Worm (Caenorhabditis elegans) whole organism, L4 larva: Measurements from ENCODE around the gene fbl-1.

Source experiments
- F10B5.3 ChIP-seq: sonication (generic microtip); optimal IDR thresholded peaks from 2 replicates; lab custom pipeline; 2016; ENCODE audit warnings: mild to moderate bottlenecking, missing genetic modification characterization, missing compliant biosample characterization
- R02D3.7 ChIP-seq: fragments of 150-350 bp; sonication (generic microtip); optimal IDR thresholded peaks from 3 replicates; lab custom pipeline; 2014; ENCODE audit warnings: missing biosample characterization, missing genetic modification characterization
- T20F7.1 ChIP-seq: fragments of 200-800 bp; sonication (Bioruptor generic); optimal IDR thresholded peaks from 2 replicates; lab custom pipeline; 2018; ENCODE audit warnings: mild to moderate bottlenecking, missing genetic modification characterization, missing compliant biosample characterization
- Y5F2A.4 ChIP-seq: fragments of 200-800 bp; sonication (Bioruptor generic); optimal IDR thresholded peaks from 2 replicates; lab custom pipeline; 2018; ENCODE audit warnings: mild to moderate bottlenecking, missing genetic modification characterization, missing compliant biosample characterization
- ZK546.5 ChIP-seq, 2 experiments: sonication (generic microtip); optimal IDR thresholded peaks; 2 replicates each; lab custom pipeline; 2017; ENCODE audit warnings: missing biosample characterization in 2 of 2, missing genetic modification characterization in 2 of 2
- aha-1 ChIP-seq: fragments of 150-350 bp; peaks from one replicate; lab custom pipeline; 2014; ENCODE audit warnings: missing biosample characterization, missing genetic modification characterization
- arid-1 ChIP-seq: fragments of 200-800 bp; sonication (Bioruptor generic); conservative IDR thresholded peaks from 2 replicates; pipeline ENCODE4 v1.3.6; 2022; ENCODE audit warnings: missing genetic modification reagents, missing genetic modification characterization, missing compliant biosample characterization
- cey-2 ChIP-seq: sonication (generic microtip); optimal IDR thresholded peaks from 3 replicates; lab custom pipeline; 2017; ENCODE audit warnings: missing genetic modification characterization, mild to moderate bottlenecking, missing compliant biosample characterization, antibody characterized with exemption, borderline replicate concordance; ENCODE audit not compliant: insufficient read depth
- daf-16 ChIP-seq, 3 experiments: sonication (generic microtip); optimal IDR thresholded peaks; 2 replicates each; lab custom pipeline; 2016 to 2017; ENCODE audit warnings: missing genetic modification characterization in 3 of 3, missing genetic modification reagents in 3 of 3, mild to moderate bottlenecking in 2 of 3, missing compliant biosample characterization in 2 of 3, missing biosample characterization in 1 of 3, moderate library complexity in 1 of 3
- daf-8 ChIP-seq: fragments of 200-800 bp; sonication (Bioruptor generic); IDR thresholded peaks from 2 replicates; pipeline ENCODE4 v1.3.6; 2022; ENCODE audit warnings: missing genetic modification characterization, missing compliant biosample characterization
- dmd-6 ChIP-seq: fragments of 200-800 bp; sonication (Bioruptor generic); IDR thresholded peaks from 2 replicates; pipeline ENCODE4 v1.3.6; 2022; ENCODE audit warnings: missing genetic modification reagents, missing genetic modification characterization, missing compliant biosample characterization
- dmd-8 ChIP-seq: fragments of 200-800 bp; sonication (Bioruptor generic); IDR thresholded peaks from 2 replicates; pipeline ENCODE4 v1.3.6; 2022; ENCODE audit warnings: missing genetic modification characterization, missing compliant biosample characterization
- dpl-1 ChIP-seq: fragments of 150-350 bp; optimal IDR thresholded peaks from 2 replicates; lab custom pipeline; 2014; ENCODE audit warnings: missing biosample characterization, missing genetic modification reagents, missing genetic modification characterization
- dve-1 ChIP-seq: sonication (generic microtip); optimal IDR thresholded peaks from 2 replicates; lab custom pipeline; 2017; ENCODE audit warnings: antibody characterized with exemption, mild to moderate bottlenecking, missing genetic modification characterization, missing compliant biosample characterization; ENCODE audit not compliant: insufficient read depth
- egl-27 ChIP-seq: sonication (generic microtip); optimal IDR thresholded peaks from 3 replicates; lab custom pipeline; 2017; ENCODE audit warnings: missing biosample characterization, missing genetic modification reagents, missing genetic modification characterization
- fkh-10 ChIP-seq: fragments of 150-350 bp; optimal IDR thresholded peaks from 2 replicates; lab custom pipeline; 2014; ENCODE audit warnings: missing biosample characterization, missing genetic modification reagents, missing genetic modification characterization
- fos-1 ChIP-seq: fragments of 150-350 bp; optimal IDR thresholded peaks from 2 replicates; lab custom pipeline; 2014; ENCODE audit warnings: missing biosample characterization, missing genetic modification characterization
- hlh-11 ChIP-seq: fragments of 200-800 bp; sonication (Bioruptor generic); optimal IDR thresholded peaks from 2 replicates; lab custom pipeline; 2018; ENCODE audit warnings: mild to moderate bottlenecking, missing genetic modification characterization, missing compliant biosample characterization
- hlh-30 ChIP-seq: sonication (generic microtip); optimal IDR thresholded peaks from 2 replicates; lab custom pipeline; 2017; ENCODE audit warnings: antibody characterized with exemption, mild to moderate bottlenecking, missing genetic modification characterization, missing compliant biosample characterization; ENCODE audit not compliant: insufficient read depth
- lin-29 ChIP-seq: fragments of 200-800 bp; sonication (Bioruptor generic); IDR thresholded peaks from 2 replicates; pipeline ENCODE4 v1.3.6; 2022; ENCODE audit warnings: missing genetic modification reagents, missing genetic modification characterization, missing compliant biosample characterization
- lsy-2 ChIP-seq, 2 experiments: fragments of 150-350 bp in 1 of 2; sonication (generic microtip) in 1 of 2; optimal IDR thresholded peaks; 2 replicates each; lab custom pipeline; 2014 to 2017; ENCODE audit warnings: missing biosample characterization in 2 of 2, missing genetic modification characterization in 2 of 2
- mdl-1 ChIP-seq, 2 experiments: fragments of 150-350 bp in 1 of 2; sonication (generic microtip) in 1 of 2; optimal IDR thresholded peaks; 2 replicates each; lab custom pipeline; 2014 to 2017; ENCODE audit warnings: missing biosample characterization in 2 of 2, missing genetic modification characterization in 2 of 2
- mes-2 ChIP-seq: sonication (generic microtip); optimal IDR thresholded peaks from 2 replicates; lab custom pipeline; 2016; ENCODE audit warnings: missing genotype, mild to moderate bottlenecking, missing genetic modification characterization, missing compliant biosample characterization; ENCODE audit not compliant: poor library complexity, severe bottlenecking
- mxl-2 ChIP-seq: fragments of 200-800 bp; sonication (Bioruptor generic); conservative IDR thresholded peaks from 2 replicates; pipeline ENCODE4 v1.3.6; 2022; ENCODE audit warnings: missing genetic modification reagents, missing genetic modification characterization, missing compliant biosample characterization
- nhr-111 ChIP-seq: fragments of 200-800 bp; sonication (Bioruptor generic); optimal IDR thresholded peaks from 2 replicates; lab custom pipeline; 2018; ENCODE audit warnings: mild to moderate bottlenecking, missing genetic modification characterization, missing compliant biosample characterization
- nhr-237 ChIP-seq: sonication (generic microtip); optimal IDR thresholded peaks from 2 replicates; lab custom pipeline; 2017; ENCODE audit warnings: missing biosample characterization, missing genetic modification characterization
- nhr-28 ChIP-seq: fragments of 150-350 bp; optimal IDR thresholded peaks from 2 replicates; lab custom pipeline; 2014; ENCODE audit warnings: missing biosample characterization, missing genetic modification characterization
- nhr-41 ChIP-seq: fragments of 200-800 bp; sonication (Bioruptor generic); IDR thresholded peaks from 2 replicates; pipeline ENCODE4 v1.3.6; 2022; ENCODE audit warnings: missing genetic modification reagents, missing genetic modification characterization, missing compliant biosample characterization
- php-3 ChIP-seq: fragments of 200-800 bp; sonication (Bioruptor generic); IDR thresholded peaks from 2 replicates; pipeline ENCODE4 v1.3.6; 2022; ENCODE audit warnings: missing genetic modification reagents, missing genetic modification characterization, missing compliant biosample characterization
- pqm-1 ChIP-seq: sonication (generic microtip); optimal IDR thresholded peaks from 2 replicates; lab custom pipeline; 2017; ENCODE audit warnings: missing biosample characterization, missing genetic modification characterization
- rbr-2 ChIP-seq: sonication (generic microtip); optimal IDR thresholded peaks from 2 replicates; lab custom pipeline; 2016; ENCODE audit warnings: missing genotype, missing genetic modification characterization, missing compliant biosample characterization
- saeg-2 ChIP-seq: fragments of 200-800 bp; sonication (Bioruptor generic); IDR thresholded peaks from 2 replicates; pipeline ENCODE4 v1.3.6; 2022; ENCODE audit warnings: missing genetic modification reagents, missing genetic modification characterization, missing compliant biosample characterization
- sdz-12 ChIP-seq: fragments of 200-800 bp; sonication (Bioruptor generic); optimal IDR thresholded peaks from 2 replicates; lab custom pipeline; 2018; ENCODE audit warnings: mild to moderate bottlenecking, missing genetic modification characterization, missing compliant biosample characterization
- set-16 ChIP-seq: fragments of 200-800 bp; sonication (Bioruptor generic); IDR thresholded peaks from 2 replicates; pipeline ENCODE4 v1.3.6; 2022; ENCODE audit warnings: missing genetic modification reagents, missing genetic modification characterization, missing compliant biosample characterization
- spr-1 ChIP-seq: sonication (generic microtip); optimal IDR thresholded peaks from 2 replicates; lab custom pipeline; 2016; ENCODE audit warnings: mild to moderate bottlenecking, missing genetic modification characterization, missing compliant biosample characterization
- tag-97 ChIP-seq: fragments of 200-800 bp; sonication (Bioruptor generic); IDR thresholded peaks from 2 replicates; pipeline ENCODE4 v1.3.6; 2022; ENCODE audit warnings: missing genetic modification characterization, missing compliant biosample characterization
- tra-1 ChIP-seq: fragments of 200-800 bp; sonication (Bioruptor generic); IDR thresholded peaks from 2 replicates; pipeline ENCODE4 v1.3.6; 2022; ENCODE audit warnings: missing genetic modification reagents, missing genetic modification characterization, missing compliant biosample characterization
- unc-62 ChIP-seq, 3 experiments: fragments of 150-350 bp in 1 of 3; sonication (generic microtip); optimal IDR thresholded peaks in 2 of 3; peaks in 1 of 3; 1 replicate in 1 of 3; 2 replicates in 2 of 3; lab custom pipeline; 2014 to 2017; ENCODE audit warnings: missing biosample characterization in 3 of 3, missing genetic modification characterization in 3 of 3, missing genetic modification reagents in 3 of 3, missing genotype in 1 of 3
- zag-1 ChIP-seq: fragments of 150-350 bp; optimal IDR thresholded peaks from 2 replicates; lab custom pipeline; 2014; ENCODE audit warnings: missing biosample characterization, missing genetic modification characterization

Gene fbl-1

DNA sequence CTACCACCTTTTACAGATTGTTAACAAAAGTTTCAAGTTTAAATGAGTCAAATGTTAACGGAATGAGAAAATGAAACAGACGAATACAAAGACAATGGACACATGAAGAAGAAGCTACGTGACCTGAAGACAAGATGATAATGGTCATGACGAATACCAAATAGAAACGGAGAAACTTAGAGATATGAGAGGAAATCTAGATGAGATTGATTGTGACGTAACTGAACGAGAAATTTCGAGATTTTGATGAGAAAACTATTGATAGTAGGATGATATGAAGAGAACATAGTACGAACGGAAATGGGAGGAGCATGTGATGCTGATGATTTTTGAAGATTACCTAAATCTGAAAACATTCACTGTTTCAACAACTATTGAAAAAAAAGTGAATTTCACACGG is 5.5 kb upstream of the fbl-1 start:
- no peak for TF ChIP-seq fos-1
- TF ChIP-seq fkh-10 (GFP tag; lab: Kevin White, UChicago), result no peak
- TF ChIP-seq aha-1 (tag; lab: Kevin White, UChicago), result peak; percentile 88
- TF ChIP-seq tag-97 (GFP tag; lab: Robert Waterston, UW), result no peak
- TF ChIP-seq nhr-111 (GFP tag; lab: Kevin White, UChicago), result no peak
- TF ChIP-seq nhr-28 (tag; lab: Kevin White, UChicago), result peak; percentile 63
- no peak for TF ChIP-seq R02D3.7 (tag; lab: Kevin White, UChicago)
- TF ChIP-seq rbr-2 (tag; lab: Kevin White, UChicago), result no peak
- no peak for TF ChIP-seq lsy-2 (tag; optimal IDR thresholded peaks at IDR 0.05; lab: Kevin White, UChicago)
- no peak for TF ChIP-seq zag-1 (tag; lab: Kevin White, UChicago)
- TF ChIP-seq dpl-1 (GFP tag; lab: Kevin White, UChicago), result no peak
- no peak for TF ChIP-seq lin-29 (GFP tag; lab: Robert Waterston, UW)
- peak; percentile 22 for TF ChIP-seq dve-1 (tag; lab: Kevin White, UChicago)
- peak in 1 of 2 experiments; percentile 19 for TF ChIP-seq mdl-1 (tag; optimal IDR thresholded peaks at IDR 0.05; lab: Kevin White, UChicago)
- peak; percentile 63 for TF ChIP-seq hlh-30 (tag; lab: Kevin White, UChicago)
- TF ChIP-seq hlh-11, result peak; percentile 37
- no peak for TF ChIP-seq ZK546.5 (tag; optimal IDR thresholded peaks at IDR 0.05; lab: Kevin White, UChicago)
- no peak for TF ChIP-seq set-16 (GFP tag; lab: Robert Waterston, UW)
- peak; percentile 21; the same call in 1 of the 2 replicates for TF ChIP-seq dmd-6 (GFP tag; lab: Robert Waterston, UW)
- no peak for TF ChIP-seq Y5F2A.4 (GFP tag; lab: Kevin White, UChicago)

ce11 chrIV:9536124-9536523 is 4.5 kb upstream of the fbl-1 start:
- no peak for TF ChIP-seq egl-27
- TF ChIP-seq aha-1 (tag; lab: Kevin White, UChicago), result peak; percentile 89
- TF ChIP-seq mes-2, result no peak
- peak in 1 of 2 experiments; percentile 97 for TF ChIP-seq unc-62 (GFP tag; optimal IDR thresholded peaks at IDR 0.05 in 1 of 2; lab: Kevin White, UChicago)
- no peak for TF ChIP-seq unc-62 (tag; optimal IDR thresholded peaks at IDR 0.05; lab: Kevin White, UChicago)

DNA sequence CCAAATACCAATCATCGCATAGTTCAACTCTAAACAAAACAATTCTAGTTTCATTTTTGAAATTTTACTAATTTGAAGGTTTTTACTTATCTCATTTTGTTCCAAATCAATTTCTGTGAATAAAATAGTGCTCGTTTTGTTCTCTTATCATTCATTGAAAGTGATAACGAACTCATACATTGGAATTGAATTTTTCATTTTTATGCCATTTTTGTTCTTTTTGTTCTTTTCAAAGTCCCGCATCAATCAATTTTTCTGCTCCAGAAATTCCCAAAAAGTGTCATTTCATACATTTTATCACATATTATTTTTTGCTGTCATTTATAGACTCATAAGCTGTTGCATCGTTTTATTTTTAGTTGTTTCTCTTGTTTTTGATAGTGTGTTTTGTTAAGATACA is 3.1 kb upstream of the fbl-1 start:
- no peak for TF ChIP-seq lin-29 (GFP tag; lab: Robert Waterston, UW)
- peak; percentile 76 for TF ChIP-seq dmd-6 (GFP tag; lab: Robert Waterston, UW)
- TF ChIP-seq dmd-8, result no peak
- peak; percentile 25 for TF ChIP-seq nhr-28 (tag; lab: Kevin White, UChicago)
- TF ChIP-seq tra-1 (GFP tag; lab: Robert Waterston, UW), result peak; percentile 68; the same call in 1 of the 2 replicates
- TF ChIP-seq cey-2, result no peak
- no peak for TF ChIP-seq nhr-41 (GFP tag; lab: Robert Waterston, UW)
- TF ChIP-seq T20F7.1, result peak; percentile 21
- TF ChIP-seq rbr-2 (tag; lab: Kevin White, UChicago), result no peak
- no peak for TF ChIP-seq egl-27
- no peak for TF ChIP-seq saeg-2 (GFP tag; lab: Robert Waterston, UW)
- no peak for TF ChIP-seq sdz-12
- TF ChIP-seq fos-1, result no peak
- TF ChIP-seq daf-8 (GFP tag; lab: Robert Waterston, UW), result no peak
- TF ChIP-seq php-3, result peak; percentile 60
- no peak for TF ChIP-seq mxl-2 (GFP tag; lab: Robert Waterston, UW)
- TF ChIP-seq daf-16 (GFP tag; optimal IDR thresholded peaks at IDR 0.05; lab: Kevin White, UChicago), result no peak
- TF ChIP-seq daf-16 (tag; optimal IDR thresholded peaks at IDR 0.05; lab: Kevin White, UChicago), result peak; percentile 28
- TF ChIP-seq spr-1, result no peak
- peak; percentile 44 for TF ChIP-seq dve-1 (tag; lab: Kevin White, UChicago)
- no peak for TF ChIP-seq F10B5.3 (tag; lab: Kevin White, UChicago)
- peak; percentile 77 for TF ChIP-seq pqm-1
- TF ChIP-seq arid-1 (GFP tag; lab: Robert Waterston, UW), result no peak
- TF ChIP-seq nhr-237, result no peak
